Fruit fly (Drosophila melanogaster): ENCODE measurements around the gene RpS5a.
A peak's percentile ranks its signal among the peaks of the same experiment; 100 is the strongest.

RpS5a gene

dm6 chrX:17175558-17176189 is 27.6 kb upstream of the RpS5a start (continued):
- no peak for TF ChIP-seq CG6854 (GFP tag; optimal IDR thresholded peaks at IDR 0.05)
- no peak for TF ChIP-seq Eip75B (GFP tag; optimal IDR thresholded peaks at IDR 0.05)
- TF ChIP-seq esn (GFP tag; optimal IDR thresholded peaks at IDR 0.05): peak; percentile 23
- no peak for TF ChIP-seq CG4318 (GFP tag; optimal IDR thresholded peaks at IDR 0.05)
- TF ChIP-seq CG3919 (GFP tag; optimal IDR thresholded peaks at IDR 0.05): no peak
- TF ChIP-seq Sox102F (GFP tag; optimal IDR thresholded peaks at IDR 0.05): no peak
- no peak for TF ChIP-seq net (GFP tag; optimal IDR thresholded peaks at IDR 0.05)
- TF ChIP-seq cyc (GFP tag; optimal IDR thresholded peaks at IDR 0.05): peak; percentile 41
- no peak for TF ChIP-seq eg (GFP tag; IDR thresholded peaks at IDR 0.05)
- TF ChIP-seq CG10631 (GFP tag; optimal IDR thresholded peaks at IDR 0.05): peak; percentile 9
- no peak for TF ChIP-seq Sox15 (GFP tag; optimal IDR thresholded peaks at IDR 0.05)
- TF ChIP-seq CG3032 (tag; optimal IDR thresholded peaks at IDR 0.05): no peak
- no peak for TF ChIP-seq CG11762 (GFP tag; optimal IDR thresholded peaks at IDR 0.05; ENCODE audit: insufficient read depth)
- TF ChIP-seq CG31627 (GFP tag; optimal IDR thresholded peaks at IDR 0.05): peak; percentile 37
- TF ChIP-seq ss (GFP tag; optimal IDR thresholded peaks at IDR 0.05): no peak
- TF ChIP-seq CG8119 (GFP tag; IDR thresholded peaks at IDR 0.05): no peak
- no peak for TF ChIP-seq CG16779 (tag; optimal IDR thresholded peaks at IDR 0.05)
- TF ChIP-seq spab (GFP tag; optimal IDR thresholded peaks at IDR 0.05): no peak
- TF ChIP-seq CG10669 (GFP tag; optimal IDR thresholded peaks at IDR 0.05): no peak
- TF ChIP-seq lz (GFP tag; optimal IDR thresholded peaks at IDR 0.05): peak; percentile 56
- no peak for TF ChIP-seq CG1621 (tag; optimal IDR thresholded peaks at IDR 0.05)
- peak; percentile 54 for TF ChIP-seq svp (GFP tag)
- no peak for TF ChIP-seq dac (GFP tag; optimal IDR thresholded peaks at IDR 0.05)
- TF ChIP-seq CG8319 (GFP tag; optimal IDR thresholded peaks at IDR 0.05): no peak

- peak; percentile 45 for TF ChIP-seq CG32006 (GFP tag; optimal IDR thresholded peaks at IDR 0.05)
- TF ChIP-seq svp (GFP tag): peak; percentile 6
- no peak for TF ChIP-seq CG10669 (GFP tag; optimal IDR thresholded peaks at IDR 0.05)
- peak; percentile 58; the same call in 2 of the 3 replicates for TF ChIP-seq eg (GFP tag; IDR thresholded peaks at IDR 0.05)
- TF ChIP-seq CG8319 (GFP tag; optimal IDR thresholded peaks at IDR 0.05): no peak
- peak; percentile 57 for TF ChIP-seq CG15336 (GFP tag; IDR thresholded peaks at IDR 0.05)
- no peak for TF ChIP-seq CG11902 (GFP tag; optimal IDR thresholded peaks at IDR 0.05)
- TF ChIP-seq CG6163 (GFP tag; IDR thresholded peaks at IDR 0.05): peak; percentile 40; the same call in 1 of the 3 replicates
- no peak for TF ChIP-seq acj6 (GFP tag; optimal IDR thresholded peaks at IDR 0.05)
- TF ChIP-seq CG11294 (GFP tag; IDR thresholded peaks at IDR 0.05): peak; percentile 31; the same call in 1 of the 2 replicates
- peak; percentile 9 for TF ChIP-seq Eip78C (GFP tag)
Observed at dm6 chrX:17174115-17174514, 26.1 kb upstream of the RpS5a start.

DNA sequence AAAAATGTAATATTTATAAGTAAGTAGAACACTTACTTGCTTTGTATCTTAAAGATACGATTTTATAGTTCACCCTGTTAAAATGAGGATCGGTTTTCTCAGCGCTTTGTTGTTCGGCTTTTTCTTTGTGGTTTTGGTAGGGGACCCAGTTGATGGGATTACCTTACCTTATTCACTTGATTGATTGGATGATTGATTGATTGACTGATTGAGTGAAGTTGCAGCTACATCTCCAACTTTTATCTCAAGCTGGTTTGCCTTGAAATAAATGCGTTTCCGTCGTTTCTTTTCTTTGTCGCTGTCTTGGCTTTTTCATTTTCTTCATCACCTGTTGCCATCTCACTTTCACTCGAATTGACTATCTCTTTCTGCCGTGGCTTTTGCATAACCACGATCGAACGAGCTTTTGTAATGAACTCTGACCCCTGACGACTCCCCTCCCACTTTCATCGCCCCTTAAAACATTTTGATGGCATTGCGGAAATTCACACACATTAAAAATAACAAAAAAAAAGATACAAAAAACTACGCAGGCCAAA is 24.8 kb upstream of the RpS5a start:
- peak; percentile 5 for TF ChIP-seq Blimp-1 (GFP tag; optimal IDR thresholded peaks at IDR 0.05)
- peak; percentile 9 for TF ChIP-seq svp (GFP tag)
- TF ChIP-seq net (GFP tag; optimal IDR thresholded peaks at IDR 0.05): no peak
- no peak for TF ChIP-seq Met (GFP tag; optimal IDR thresholded peaks at IDR 0.05)
- TF ChIP-seq Hr38 (GFP tag; optimal IDR thresholded peaks at IDR 0.05): no peak
- no peak for TF ChIP-seq vri (GFP tag; optimal IDR thresholded peaks at IDR 0.05)
- TF ChIP-seq CG11294 (GFP tag; IDR thresholded peaks at IDR 0.05): no peak
- no peak for TF ChIP-seq OdsH (GFP tag; optimal IDR thresholded peaks at IDR 0.05)
- TF ChIP-seq lz (GFP tag; optimal IDR thresholded peaks at IDR 0.05): no peak
- TF ChIP-seq salr (GFP tag; optimal IDR thresholded peaks at IDR 0.05): no peak
- TF ChIP-seq Eip78C (GFP tag): peak; percentile 31
- TF ChIP-seq CG8632 (GFP tag; optimal IDR thresholded peaks at IDR 0.05): no peak
- no peak for TF ChIP-seq Hr4 (GFP tag; optimal IDR thresholded peaks at IDR 0.05)
- no peak for TF ChIP-seq CG6276 (GFP tag; optimal IDR thresholded peaks at IDR 0.05)

Measured in whole organism, prepupa.